Fruit fly (Drosophila melanogaster): ENCODE results near the gene Rel.

Rel gene

dm6 chr3R:9013765-9014380 is 33.9 kb downstream of the Rel start (continued):
- TF ChIP-seq zf30C (GFP tag; optimal IDR thresholded peaks at IDR 0.05), result no peak
- TF ChIP-seq Sox102F (GFP tag; optimal IDR thresholded peaks at IDR 0.05), result no peak
- peak; percentile 4 for TF ChIP-seq CG7928 (GFP tag; optimal IDR thresholded peaks at IDR 0.05)
- TF ChIP-seq CG3995 (GFP tag; optimal IDR thresholded peaks at IDR 0.05), result peak; percentile 33
- no peak for TF ChIP-seq cas (GFP tag; IDR thresholded peaks at IDR 0.05)
- TF ChIP-seq row (GFP tag; IDR thresholded peaks at IDR 0.05), result peak; percentile 56
- no peak for TF ChIP-seq emc (GFP tag; optimal IDR thresholded peaks at IDR 0.05)
- TF ChIP-seq CG15479 (GFP tag; optimal IDR thresholded peaks at IDR 0.05), result peak; percentile 6
- no peak for TF ChIP-seq CG2199 (GFP tag; IDR thresholded peaks at IDR 0.05)
- TF ChIP-seq CG9215 (GFP tag; IDR thresholded peaks at IDR 0.05), result peak; percentile 47; the same call in 1 of the 2 replicates
- peak; percentile 61 for TF ChIP-seq CG12659 (GFP tag; optimal IDR thresholded peaks at IDR 0.05)
- no peak for TF ChIP-seq CG7963 (GFP tag; IDR thresholded peaks at IDR 0.05; ENCODE audit: partially characterized antibody)
- TF ChIP-seq Six4 (GFP tag; optimal IDR thresholded peaks at IDR 0.05), result peak; percentile 57
- TF ChIP-seq ranshi (GFP tag; IDR thresholded peaks at IDR 0.05), result peak; percentile 29; the same call in 1 of the 2 replicates
- no peak for TF ChIP-seq Hey (tag; optimal IDR thresholded peaks at IDR 0.05)
- TF ChIP-seq CG9797 (GFP tag; optimal IDR thresholded peaks at IDR 0.05), result no peak
- peak; percentile 26 for TF ChIP-seq CG14710 (tag; optimal IDR thresholded peaks at IDR 0.05)
- TF ChIP-seq CG10565 (GFP tag; optimal IDR thresholded peaks at IDR 0.05), result no peak
- TF ChIP-seq lbe (GFP tag; optimal IDR thresholded peaks at IDR 0.05), result peak; percentile 73
- no peak for TF ChIP-seq Lpt (GFP tag; optimal IDR thresholded peaks at IDR 0.05)
- TF ChIP-seq Drgx (GFP tag; IDR thresholded peaks at IDR 0.05), result peak; percentile 12
- TF ChIP-seq CG1024 (GFP tag; IDR thresholded peaks at IDR 0.05), result peak; percentile 30; the same call in 1 of the 2 replicates
- TF ChIP-seq CG4854 (GFP tag; optimal IDR thresholded peaks at IDR 0.05), result peak; percentile 17
- peak; percentile 49 for TF ChIP-seq CTCF (GFP tag; optimal IDR thresholded peaks at IDR 0.05)
- no peak for TF ChIP-seq croc (GFP tag; conservative IDR thresholded peaks at IDR 0.05)
- no peak for TF ChIP-seq mirr (GFP tag; optimal IDR thresholded peaks at IDR 0.05)
- no peak for TF ChIP-seq sqz (GFP tag; optimal IDR thresholded peaks at IDR 0.05)
- TF ChIP-seq BtbVII (GFP tag; optimal IDR thresholded peaks at IDR 0.05), result peak; percentile 8
- no peak for TF ChIP-seq CG7839 (tag; optimal IDR thresholded peaks at IDR 0.05)
- peak; percentile 34; the same call in 1 of the 2 replicates for TF ChIP-seq CG32532 (GFP tag; IDR thresholded peaks at IDR 0.05)
- no peak for TF ChIP-seq pan (optimal IDR thresholded peaks at IDR 0.05)
- peak in 1 of 2 experiments; percentile 36 for TF ChIP-seq pan (GFP tag; optimal IDR thresholded peaks at IDR 0.05 in 1 of 2, IDR thresholded peaks at IDR 0.05 in 1 of 2)
- TF ChIP-seq chif (GFP tag; optimal IDR thresholded peaks at IDR 0.05), result peak in 1 of 2 experiments; percentile 42
- peak; percentile 57 for TF ChIP-seq CG3281 (GFP tag; optimal IDR thresholded peaks at IDR 0.05)
- TF ChIP-seq zen (tag; optimal IDR thresholded peaks at IDR 0.05), result no peak
- peak; percentile 32 for TF ChIP-seq p53 (GFP tag; optimal IDR thresholded peaks at IDR 0.05)
- TF ChIP-seq hkb (optimal IDR thresholded peaks at IDR 0.05), result peak; percentile 33
- TF ChIP-seq hkb (GFP tag; IDR thresholded peaks at IDR 0.05), result 0 out of 2 replicates have a peak, but pooled peaks have one; percentile 12
- peak; percentile 30 for TF ChIP-seq CG17829 (tag; optimal IDR thresholded peaks at IDR 0.05)
- TF ChIP-seq ham (GFP tag; IDR thresholded peaks at IDR 0.05), result no peak
- no peak for TF ChIP-seq danr (GFP tag; IDR thresholded peaks at IDR 0.05)
- TF ChIP-seq Sox100B (GFP tag; optimal IDR thresholded peaks at IDR 0.05), result no peak
- no peak for TF ChIP-seq sc (optimal IDR thresholded peaks at IDR 0.05)
- TF ChIP-seq sc (GFP tag; optimal IDR thresholded peaks at IDR 0.05), result no peak
- no peak for TF ChIP-seq dimm (GFP tag; IDR thresholded peaks at IDR 0.05)
- TF ChIP-seq CG18262 (tag; optimal IDR thresholded peaks at IDR 0.05), result peak; percentile 37
- TF ChIP-seq crol (GFP tag; IDR thresholded peaks at IDR 0.05), result peak; percentile 99
- peak; percentile 8 for TF ChIP-seq CHES-1-like (GFP tag; optimal IDR thresholded peaks at IDR 0.05)
- no peak for TF ChIP-seq CG10366 (GFP tag; IDR thresholded peaks at IDR 0.05)
- no peak for TF ChIP-seq seq (GFP tag; IDR thresholded peaks at IDR 0.05)
- no peak for TF ChIP-seq CG6272 (GFP tag; IDR thresholded peaks at IDR 0.05)
- peak; percentile 62 for TF ChIP-seq CG3847 (GFP tag; IDR thresholded peaks at IDR 0.05)
